Fruit fly (Drosophila melanogaster) whole organism, embryonic: ENCODE data around the gene pes.

ENCODE experiments used
- CG17568 ChIP-seq: fragments of 200-800 bp; sonication (Bioruptor generic); optimal IDR thresholded peaks from 2 replicates; lab custom pipeline; 2018; ENCODE audit warnings: missing biosample characterization, mild to moderate bottlenecking, missing genetic modification characterization, moderate library complexity
- CG1792 ChIP-seq: fragments of 200-800 bp; sonication (Bioruptor generic); optimal IDR thresholded peaks from 2 replicates; lab custom pipeline; 2016; ENCODE audit warnings: missing biosample characterization, missing genetic modification characterization
- CG18599 ChIP-seq: fragments of 200-800 bp; sonication (Bioruptor generic); optimal IDR thresholded peaks from 3 replicates; lab custom pipeline; 2017; ENCODE audit warnings: missing biosample characterization, missing genetic modification characterization, mild to moderate bottlenecking, moderate library complexity, missing genetic modification reagents
- gsb-n ChIP-seq: fragments of 200-800 bp; sonication (Bioruptor generic); optimal IDR thresholded peaks from 3 replicates; lab custom pipeline; 2018; ENCODE audit warnings: missing biosample characterization, mild to moderate bottlenecking, missing genetic modification characterization
- seq ChIP-seq: fragments of 200-800 bp; sonication (Bioruptor generic); IDR thresholded peaks from 2 replicates; pipeline ENCODE4 v1.3.6; 2022; ENCODE audit warnings: missing biosample characterization, missing genetic modification characterization
- shn ChIP-seq: fragments of 200-800 bp; sonication (Bioruptor generic); optimal IDR thresholded peaks from 3 replicates; lab custom pipeline; 2016; ENCODE audit warnings: missing biosample characterization, missing genetic modification characterization

DNA sequence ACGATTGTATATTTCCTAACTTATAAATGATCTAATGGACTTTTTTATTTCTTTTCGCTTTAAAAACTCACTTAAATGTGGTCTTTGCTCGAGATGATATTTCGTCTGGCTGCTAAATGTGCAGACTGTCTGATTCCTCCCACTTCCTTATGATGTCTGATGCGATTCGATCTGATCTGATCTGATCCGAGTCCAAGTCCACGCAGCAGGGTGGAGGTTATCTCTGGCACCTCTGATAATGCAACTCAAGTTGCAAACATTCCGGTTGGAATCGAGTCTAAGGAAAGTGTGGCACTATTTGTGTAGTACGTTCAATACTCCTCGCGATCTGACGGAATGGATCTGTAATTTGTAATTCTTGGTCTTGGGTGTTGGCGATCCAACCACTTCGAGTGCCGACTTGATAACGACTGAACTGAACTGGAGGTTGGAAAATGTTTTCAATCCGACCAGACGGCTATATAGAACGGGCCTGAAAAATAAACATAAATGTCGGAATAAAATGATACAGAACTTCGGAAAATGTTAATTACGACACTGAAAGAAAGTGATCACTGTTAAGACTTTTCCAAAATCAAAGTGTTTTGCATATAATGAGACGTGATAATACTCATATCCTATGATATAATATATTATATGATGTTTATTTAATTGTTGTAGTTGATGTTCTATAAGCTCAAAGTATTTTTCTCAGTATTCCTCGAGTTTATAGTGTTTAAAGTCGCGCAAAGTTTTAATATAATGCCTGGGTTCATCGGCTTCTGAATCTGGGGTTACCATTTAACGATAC lies 3.5 kb upstream of the pes start:
- TF ChIP-seq shn (GFP tag; lab: Kevin White, UChicago) (no peak), seq (GFP tag; lab: Robert Waterston, UW) (no peak), CG1792 (GFP tag; lab: Kevin White, UChicago) (no peak), CG17568 (GFP tag; lab: Kevin White, UChicago) (no peak), gsb-n (tag; lab: Kevin White, UChicago) (no peak), CG18599 (GFP tag; lab: Kevin White, UChicago) (no peak)
